Worm (Caenorhabditis elegans) whole organism, late embryonic: ENCODE results near the gene mes-2.

Experiments used
- C08G9.2 ChIP-seq: sonication (generic microtip); optimal IDR thresholded peaks from 2 replicates; lab custom pipeline; 2016; ENCODE audit warnings: mild to moderate bottlenecking, missing genetic modification characterization, moderate library complexity, missing compliant biosample characterization
- ama-1 ChIP-seq: fragments of 150-350 bp; optimal IDR thresholded peaks from 2 replicates; lab custom pipeline; 2014
- ceh-14 ChIP-seq: sonication (generic microtip); optimal IDR thresholded peaks from 2 replicates; lab custom pipeline; 2016; ENCODE audit warnings: missing genotype, missing genetic modification characterization, missing compliant biosample characterization
- dmd-4 ChIP-seq: sonication (generic microtip); optimal IDR thresholded peaks from 2 replicates; lab custom pipeline; 2016; ENCODE audit warnings: borderline replicate concordance, missing genetic modification characterization, missing compliant biosample characterization
- elt-2 ChIP-seq: sonication (generic microtip); optimal IDR thresholded peaks from 2 replicates; lab custom pipeline; 2016; ENCODE audit warnings: missing genetic modification reagents, missing genetic modification characterization, missing compliant biosample characterization
- fkh-10 ChIP-seq: fragments of 150-350 bp; optimal IDR thresholded peaks from 2 replicates; lab custom pipeline; 2014; ENCODE audit warnings: missing biosample characterization, missing genetic modification reagents, missing genetic modification characterization
- fkh-6 ChIP-seq: sonication (generic microtip); optimal IDR thresholded peaks from 2 replicates; lab custom pipeline; 2016; ENCODE audit warnings: missing genetic modification characterization, missing compliant biosample characterization
- gmeb-2 ChIP-seq: sonication (generic microtip); optimal IDR thresholded peaks from 2 replicates; lab custom pipeline; 2016; ENCODE audit warnings: missing genetic modification characterization, inconsistent platforms, missing compliant biosample characterization
- hlh-30 ChIP-seq: sonication (generic microtip); optimal IDR thresholded peaks from 2 replicates; lab custom pipeline; 2017; ENCODE audit warnings: antibody characterized with exemption, missing genetic modification characterization, missing compliant biosample characterization; ENCODE audit not compliant: insufficient read depth
- lin-11 ChIP-seq: fragments of 200-800 bp; sonication (Bioruptor generic); optimal IDR thresholded peaks from 2 replicates; lab custom pipeline; 2018; ENCODE audit warnings: mild to moderate bottlenecking, missing genetic modification characterization, missing compliant biosample characterization
- odd-2 ChIP-seq: sonication (generic microtip); optimal IDR thresholded peaks from 2 replicates; lab custom pipeline; 2017; ENCODE audit warnings: antibody characterized with exemption, mild to moderate bottlenecking, missing genetic modification characterization, missing compliant biosample characterization
- pqm-1 ChIP-seq: sonication (generic microtip); optimal IDR thresholded peaks from 2 replicates; lab custom pipeline; 2016; ENCODE audit warnings: missing genetic modification characterization, missing compliant biosample characterization
- sdc-2 ChIP-seq: sonication (generic microtip); optimal IDR thresholded peaks from 2 replicates; lab custom pipeline; 2016; ENCODE audit warnings: missing genotype, missing genetic modification characterization, missing compliant biosample characterization
- tbx-2 ChIP-seq: sonication (generic microtip); optimal IDR thresholded peaks from 2 replicates; lab custom pipeline; 2016; ENCODE audit warnings: missing genetic modification characterization, missing compliant biosample characterization

- TF ChIP-seq elt-2 (tag; lab: Kevin White, UChicago): no peak
- TF ChIP-seq gmeb-2 (tag; lab: Kevin White, UChicago): no peak
- no peak for TF ChIP-seq dmd-4
- no peak for TF ChIP-seq sdc-2 (tag; lab: Kevin White, UChicago)
- no peak for TF ChIP-seq odd-2 (tag; lab: Kevin White, UChicago)
- TF ChIP-seq fkh-6: no peak
- no peak for TF ChIP-seq pqm-1 (tag; lab: Kevin White, UChicago)
- TF ChIP-seq ceh-14 (tag; lab: Kevin White, UChicago): no peak
- TF ChIP-seq ama-1 (lab: Kevin White, UChicago): no peak
- TF ChIP-seq fkh-10 (GFP tag; lab: Kevin White, UChicago): no peak
- no peak for TF ChIP-seq lin-11
- no peak for TF ChIP-seq C08G9.2 (tag; lab: Kevin White, UChicago)
- TF ChIP-seq hlh-30 (tag; lab: Kevin White, UChicago): no peak
- TF ChIP-seq tbx-2 (tag; lab: Kevin White, UChicago): no peak
Measured at ce11 chrII:14380778-14381177, 3.0 kb upstream of the mes-2 start.
